Comparison of ENCODE assay signal across 3 worm cellular contexts in genomic region chrIII:4037332-4037731, ce11.
TF ChIP-seq lines count a peak whose summit lies in the region.

No protein-coding gene starts in this region.

TF ChIP-seq in whole organism, L1 larva, 84 proteins besides CTCF, POLR2A, EP300 and RAD21 (continued from another document):
- no peak for TF ChIP-seq nhr-77 (tag; optimal IDR thresholded peaks at IDR 0.05; lab: Kevin White, UChicago)
- no peak for TF ChIP-seq fkh-4 (tag; optimal IDR thresholded peaks at IDR 0.05; lab: Kevin White, UChicago; ENCODE audit: borderline replicate concordance)
- no peak for TF ChIP-seq unc-62 (GFP tag; optimal IDR thresholded peaks at IDR 0.05; lab: Kevin White, UChicago)
- TF ChIP-seq lin-14 (GFP tag; optimal IDR thresholded peaks at IDR 0.05; lab: Kevin White, UChicago), result peak; percentile 66
- no peak for TF ChIP-seq nhr-90 (tag; optimal IDR thresholded peaks at IDR 0.05; lab: Kevin White, UChicago; ENCODE audit: poor library complexity)
- TF ChIP-seq nhr-12 (tag; optimal IDR thresholded peaks at IDR 0.05; lab: Kevin White, UChicago), result no peak
- TF ChIP-seq mef-2 (tag; optimal IDR thresholded peaks at IDR 0.05; lab: Kevin White, UChicago), result no peak
TF ChIP-seq in whole organism, L1 larva: peak in this region for 3.

TF ChIP-seq in whole organism, L4 larva, 104 proteins besides CTCF, POLR2A, EP300 and RAD21 (continued from another document):
- TF ChIP-seq zfp-3 (GFP tag; conservative IDR thresholded peaks at IDR 0.05; lab: Robert Waterston, UW) (no peak), lin-39 (tag; optimal IDR thresholded peaks at IDR 0.05; lab: Kevin White, UChicago) (no peak), mes-2 (tag; optimal IDR thresholded peaks at IDR 0.05; lab: Kevin White, UChicago; ENCODE audit: poor library complexity, severe bottlenecking) (peak; percentile 40), set-16 (GFP tag; IDR thresholded peaks at IDR 0.05; lab: Robert Waterston, UW) (peak; percentile 84), arid-1 (GFP tag; conservative IDR thresholded peaks at IDR 0.05; lab: Robert Waterston, UW) (0 out of 2 replicates have a peak, but pooled peaks have one; percentile 31), dpl-1 (GFP tag; optimal IDR thresholded peaks at IDR 0.05; lab: Kevin White, UChicago) (peak; percentile 4), hmg-1.1 (GFP tag; IDR thresholded peaks at IDR 0.05; lab: Robert Waterston, UW) (0 out of 2 replicates have a peak, but pooled peaks have one; percentile 52), hlh-11 (tag; optimal IDR thresholded peaks at IDR 0.05; lab: Kevin White, UChicago) (peak; percentile 64), daf-19 (GFP tag; conservative IDR thresholded peaks at IDR 0.05; lab: Robert Waterston, UW) (no peak), lin-15B (tag; optimal IDR thresholded peaks at IDR 0.05; lab: Kevin White, UChicago) (no peak)
TF ChIP-seq in whole organism, L4 larva: peak in this region for 15.

TF ChIP-seq in whole organism, late embryonic, 69 proteins besides CTCF, POLR2A, EP300 and RAD21 (continued from another document):
- TF ChIP-seq sox-4 (tag; optimal IDR thresholded peaks at IDR 0.05; lab: Kevin White, UChicago) (no peak), unc-55 (GFP tag; optimal IDR thresholded peaks at IDR 0.05; lab: Kevin White, UChicago) (no peak), lin-11 (tag; optimal IDR thresholded peaks at IDR 0.05; lab: Kevin White, UChicago) (no peak), pha-2 (tag; optimal IDR thresholded peaks at IDR 0.05; lab: Kevin White, UChicago) (no peak), hlh-13 (GFP tag; optimal IDR thresholded peaks at IDR 0.05; lab: Kevin White, UChicago) (no peak), elt-4 (tag; optimal IDR thresholded peaks at IDR 0.05; lab: Kevin White, UChicago) (no peak), unc-42 (tag; optimal IDR thresholded peaks at IDR 0.05; lab: Kevin White, UChicago) (peak; percentile 32), ceh-24 (tag; optimal IDR thresholded peaks at IDR 0.05; lab: Kevin White, UChicago) (no peak), nhr-11 (tag; optimal IDR thresholded peaks at IDR 0.05; lab: Kevin White, UChicago) (no peak), ceh-9 (tag; optimal IDR thresholded peaks at IDR 0.05; lab: Kevin White, UChicago) (no peak), tbx-2 (tag; optimal IDR thresholded peaks at IDR 0.05; lab: Kevin White, UChicago) (peak; percentile 51), nhr-232 (tag; optimal IDR thresholded peaks at IDR 0.05; lab: Kevin White, UChicago) (no peak), pros-1 (tag; optimal IDR thresholded peaks at IDR 0.05; lab: Kevin White, UChicago) (peak; percentile 31), ama-1 (optimal IDR thresholded peaks at IDR 0.05; lab: Kevin White, UChicago) (no peak), ztf-16 (tag; optimal IDR thresholded peaks at IDR 0.05; lab: Kevin White, UChicago) (no peak), ref-2 (tag; optimal IDR thresholded peaks at IDR 0.05; lab: Kevin White, UChicago) (peak; percentile 33), ceh-30 (tag; optimal IDR thresholded peaks at IDR 0.05; lab: Kevin White, UChicago) (no peak), ceh-34 (tag; optimal IDR thresholded peaks at IDR 0.05; lab: Kevin White, UChicago) (peak; percentile 91), fkh-6 (tag; optimal IDR thresholded peaks at IDR 0.05; lab: Kevin White, UChicago) (no peak), K02D7.2 (tag; optimal IDR thresholded peaks at IDR 0.05; lab: Kevin White, UChicago) (no peak), ceh-45 (GFP tag; IDR thresholded peaks at IDR 0.05; lab: Robert Waterston, UW) (no peak), madf-2 (tag; optimal IDR thresholded peaks at IDR 0.05; lab: Kevin White, UChicago) (no peak), zip-5 (tag; optimal IDR thresholded peaks at IDR 0.05; lab: Kevin White, UChicago) (no peak), Y22D7AL.16 (tag; optimal IDR thresholded peaks at IDR 0.05; lab: Kevin White, UChicago) (no peak), hlh-8 (tag; optimal IDR thresholded peaks at IDR 0.05; lab: Kevin White, UChicago) (no peak), hlh-30 (tag; optimal IDR thresholded peaks at IDR 0.05; lab: Kevin White, UChicago; ENCODE audit: insufficient read depth) (no peak), pqm-1 (tag; optimal IDR thresholded peaks at IDR 0.05; lab: Kevin White, UChicago) (no peak), ceh-31 (tag; optimal IDR thresholded peaks at IDR 0.05; lab: Kevin White, UChicago) (peak; percentile 44), sox-2 (GFP tag; IDR thresholded peaks at IDR 0.05; lab: Robert Waterston, UW) (no peak), pat-9 (tag; optimal IDR thresholded peaks at IDR 0.05; lab: Kevin White, UChicago) (no peak), T23F11.4 (GFP tag; optimal IDR thresholded peaks at IDR 0.05; lab: Kevin White, UChicago) (no peak), ceh-48 (tag; optimal IDR thresholded peaks at IDR 0.05; lab: Kevin White, UChicago) (no peak), elt-2 (tag; optimal IDR thresholded peaks at IDR 0.05; lab: Kevin White, UChicago) (no peak), dve-1 (tag; optimal IDR thresholded peaks at IDR 0.05; lab: Kevin White, UChicago) (no peak), npax-4 (tag; optimal IDR thresholded peaks at IDR 0.05; lab: Kevin White, UChicago) (no peak), lim-6 (tag; optimal IDR thresholded peaks at IDR 0.05; lab: Kevin White, UChicago) (no peak), rnt-1 (tag; optimal IDR thresholded peaks at IDR 0.05; lab: Kevin White, UChicago) (no peak), gmeb-2 (tag; optimal IDR thresholded peaks at IDR 0.05; lab: Kevin White, UChicago) (no peak), tbx-7 (tag; optimal IDR thresholded peaks at IDR 0.05; lab: Kevin White, UChicago) (no peak), eyg-1 (tag; optimal IDR thresholded peaks at IDR 0.05; lab: Kevin White, UChicago) (no peak), ceh-6 (GFP tag; optimal IDR thresholded peaks at IDR 0.05; lab: Kevin White, UChicago) (no peak), ceh-18 (tag; optimal IDR thresholded peaks at IDR 0.05; lab: Kevin White, UChicago) (no peak), sdc-2 (tag; optimal IDR thresholded peaks at IDR 0.05; lab: Kevin White, UChicago) (no peak), odd-2 (tag; optimal IDR thresholded peaks at IDR 0.05; lab: Kevin White, UChicago) (no peak), syd-9 (tag; optimal IDR thresholded peaks at IDR 0.05; lab: Kevin White, UChicago) (peak; percentile 28), K09A11.1 (tag; optimal IDR thresholded peaks at IDR 0.05; lab: Kevin White, UChicago; ENCODE audit: insufficient read depth) (no peak), che-1 (tag; optimal IDR thresholded peaks at IDR 0.05; lab: Kevin White, UChicago) (no peak), ceh-22 (tag; optimal IDR thresholded peaks at IDR 0.05; lab: Kevin White, UChicago) (no peak), nfya-1 (tag; optimal IDR thresholded peaks at IDR 0.05; lab: Kevin White, UChicago) (no peak), ets-4 (tag; optimal IDR thresholded peaks at IDR 0.05; lab: Kevin White, UChicago) (peak; percentile 3), F13H6.1 (tag; optimal IDR thresholded peaks at IDR 0.05; lab: Kevin White, UChicago) (no peak), pag-3 (tag; optimal IDR thresholded peaks at IDR 0.05; lab: Kevin White, UChicago; ENCODE audit: borderline replicate concordance) (no peak), hlh-15 (tag; optimal IDR thresholded peaks at IDR 0.05; lab: Kevin White, UChicago) (no peak)
